Worm (Caenorhabditis elegans) whole organism, L4 larva: ENCODE data around the gene klp-17.

Experiments used
- D1046.2 ChIP-seq: fragments of 200-800 bp; sonication (Bioruptor generic); IDR thresholded peaks from 2 replicates; pipeline ENCODE4 v1.3.6; 2022; ENCODE audit warnings: missing genetic modification characterization, missing compliant biosample characterization
- ZK337.2 ChIP-seq: fragments of 200-800 bp; sonication (Bioruptor generic); IDR thresholded peaks from 2 replicates; pipeline ENCODE4 v1.3.6; 2022; ENCODE audit warnings: missing genetic modification reagents, missing genetic modification characterization, missing compliant biosample characterization
- aha-1 ChIP-seq: fragments of 150-350 bp; peaks from one replicate; lab custom pipeline; 2014; ENCODE audit warnings: missing biosample characterization, missing genetic modification characterization
- ceh-82 ChIP-seq: sonication (generic microtip); optimal IDR thresholded peaks from 2 replicates; lab custom pipeline; 2017; ENCODE audit warnings: missing biosample characterization, missing genetic modification characterization
- ces-1 ChIP-seq: fragments of 150-350 bp; sonication (generic microtip); optimal IDR thresholded peaks from 4 replicates; lab custom pipeline; 2014; ENCODE audit warnings: missing biosample characterization, missing genetic modification reagents, missing genetic modification characterization
- fkh-10 ChIP-seq: fragments of 150-350 bp; optimal IDR thresholded peaks from 2 replicates; lab custom pipeline; 2014; ENCODE audit warnings: missing biosample characterization, missing genetic modification reagents, missing genetic modification characterization
- jun-1 ChIP-seq: fragments of 150-350 bp; optimal IDR thresholded peaks from 2 replicates; lab custom pipeline; 2014; ENCODE audit warnings: missing biosample characterization, missing genetic modification reagents, missing genetic modification characterization
- lsy-2 ChIP-seq, 2 experiments: fragments of 150-350 bp in 1 of 2; sonication (generic microtip) in 1 of 2; optimal IDR thresholded peaks; 2 replicates each; lab custom pipeline; 2014 to 2017; ENCODE audit warnings: missing biosample characterization in 2 of 2, missing genetic modification characterization in 2 of 2
- mep-1 ChIP-seq: fragments of 150-350 bp; sonication (generic microtip); optimal IDR thresholded peaks from 3 replicates; lab custom pipeline; 2014; ENCODE audit warnings: missing biosample characterization, missing genetic modification characterization
- nhr-10 ChIP-seq: fragments of 150-350 bp; optimal IDR thresholded peaks from 2 replicates; lab custom pipeline; 2014; ENCODE audit warnings: missing biosample characterization, missing genetic modification characterization
- nhr-25 ChIP-seq: sonication (generic microtip); optimal IDR thresholded peaks from 2 replicates; lab custom pipeline; 2017; ENCODE audit warnings: missing genetic modification characterization, mild to moderate bottlenecking, missing compliant biosample characterization, antibody characterized with exemption, moderate library complexity, borderline replicate concordance; ENCODE audit not compliant: insufficient read depth
- skn-1 ChIP-seq: fragments of 150-350 bp; optimal IDR thresholded peaks from 2 replicates; lab custom pipeline; 2014; ENCODE audit warnings: missing biosample characterization, missing genetic modification characterization
- unc-62 ChIP-seq, 3 experiments: fragments of 150-350 bp in 1 of 3; sonication (generic microtip); optimal IDR thresholded peaks in 2 of 3; peaks in 1 of 3; 1 replicate in 1 of 3; 2 replicates in 2 of 3; lab custom pipeline; 2014 to 2017; ENCODE audit warnings: missing biosample characterization in 3 of 3, missing genetic modification characterization in 3 of 3, missing genetic modification reagents in 3 of 3, missing genotype in 1 of 3

- TF ChIP-seq jun-1 (tag; lab: Kevin White, UChicago) (no peak), fkh-10 (no peak), ces-1 (GFP tag; lab: Kevin White, UChicago) (no peak), aha-1 (tag; lab: Kevin White, UChicago) (no peak), ZK337.2 (GFP tag; lab: Robert Waterston, UW) (no peak), D1046.2 (GFP tag; lab: Robert Waterston, UW) (no peak), mep-1 (no peak), ceh-82 (no peak), skn-1 (no peak), nhr-10 (tag; lab: Kevin White, UChicago) (no peak), nhr-25 (no peak), unc-62 (GFP tag; optimal IDR thresholded peaks at IDR 0.05 in 1 of 2; lab: Kevin White, UChicago) (no peak), unc-62 (tag; optimal IDR thresholded peaks at IDR 0.05; lab: Kevin White, UChicago) (no peak), lsy-2 (tag; optimal IDR thresholded peaks at IDR 0.05; lab: Kevin White, UChicago) (no peak)
Observed at ce11 chrII:11433942-11434341, 33.5 kb downstream of the klp-17 start, which contains the start of gene C05D12.5.
